Worm (Caenorhabditis elegans) whole organism, mixed stage, embryonic: ENCODE data around the gene nhr-237.

Experiments used
- blmp-1 ChIP-seq: fragments of 150-350 bp; optimal IDR thresholded peaks from 2 replicates; lab custom pipeline; 2014; ENCODE audit warnings: missing biosample characterization, missing genetic modification characterization
- ces-1 ChIP-seq: fragments of 150-350 bp; optimal IDR thresholded peaks from 2 replicates; lab custom pipeline; 2014; ENCODE audit warnings: missing biosample characterization, missing genetic modification reagents, missing genetic modification characterization
- flh-1 ChIP-seq: fragments of 200-800 bp; sonication (Bioruptor generic); optimal IDR thresholded peaks from 2 replicates; lab custom pipeline; 2018; ENCODE audit warnings: mild to moderate bottlenecking, missing genetic modification characterization, moderate library complexity, missing compliant biosample characterization
- nhr-2 ChIP-seq: fragments of 150-350 bp; optimal IDR thresholded peaks from 2 replicates; lab custom pipeline; 2014; ENCODE audit warnings: missing biosample characterization, missing genetic modification characterization
- nhr-237 ChIP-seq: fragments of 150-350 bp; optimal IDR thresholded peaks from 2 replicates; lab custom pipeline; 2014; ENCODE audit warnings: missing biosample characterization, missing genetic modification characterization
- nhr-28 ChIP-seq: fragments of 150-350 bp; optimal IDR thresholded peaks from 2 replicates; lab custom pipeline; 2014; ENCODE audit warnings: missing biosample characterization, missing genetic modification characterization
- sem-2 ChIP-seq: fragments of 200-800 bp; sonication (Bioruptor generic); optimal IDR thresholded peaks from 2 replicates; lab custom pipeline; 2018; ENCODE audit warnings: mild to moderate bottlenecking, missing genetic modification characterization, missing compliant biosample characterization
- unc-39 ChIP-seq: fragments of 150-350 bp; optimal IDR thresholded peaks from 2 replicates; lab custom pipeline; 2014; ENCODE audit warnings: missing biosample characterization, missing genetic modification characterization
- unc-62 ChIP-seq: fragments of 150-350 bp; optimal IDR thresholded peaks from 2 replicates; lab custom pipeline; 2014; ENCODE audit warnings: missing biosample characterization, missing genetic modification reagents, missing genetic modification characterization
- zip-8 ChIP-seq: fragments of 150-350 bp; optimal IDR thresholded peaks from 2 replicates; lab custom pipeline; 2014; ENCODE audit warnings: missing biosample characterization, missing genetic modification characterization
- ztf-11 ChIP-seq: fragments of 150-350 bp; optimal IDR thresholded peaks from 2 replicates; lab custom pipeline; 2014; ENCODE audit warnings: missing biosample characterization, missing genetic modification characterization

DNA sequence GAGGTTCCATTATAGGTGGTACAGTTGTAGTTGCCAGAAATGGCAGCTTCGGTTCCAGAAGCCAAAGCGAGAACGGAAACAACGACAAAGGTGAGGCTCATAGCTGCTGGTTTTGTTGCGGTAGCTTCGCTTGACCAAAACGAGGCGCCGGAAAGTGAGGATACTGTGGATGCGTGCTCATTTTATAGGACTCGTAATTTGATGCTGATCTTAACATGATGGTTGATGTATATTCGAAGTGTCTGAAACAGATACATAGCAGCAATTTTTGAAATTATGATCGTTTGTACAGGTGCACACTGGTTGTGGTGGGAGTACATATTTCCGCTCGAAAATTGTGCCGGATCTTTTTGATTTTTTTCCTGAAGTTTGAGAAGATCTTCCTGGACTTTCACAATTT lies 4.5 kb upstream of the nhr-237 start, which contains the start of gene Y46H3D.8:
- no peak for TF ChIP-seq nhr-28 (tag; lab: Kevin White, UChicago)
- no peak for TF ChIP-seq unc-62
- TF ChIP-seq nhr-237 (tag; lab: Kevin White, UChicago): no peak
- TF ChIP-seq ces-1 (GFP tag; lab: Kevin White, UChicago): no peak
- no peak for TF ChIP-seq blmp-1 (tag; lab: Kevin White, UChicago)
- TF ChIP-seq ztf-11: no peak
- no peak for TF ChIP-seq nhr-2
- TF ChIP-seq sem-2: no peak
- TF ChIP-seq zip-8 (tag; lab: Kevin White, UChicago): no peak
- no peak for TF ChIP-seq unc-39 (tag; lab: Kevin White, UChicago)
- no peak for TF ChIP-seq flh-1 (GFP tag; lab: Kevin White, UChicago)
